Fruit fly (Drosophila melanogaster): ENCODE measurements around the gene Polr3E.
A peak's percentile ranks its signal among the peaks of the same experiment; 100 is the strongest.

Gene Polr3E

DNA sequence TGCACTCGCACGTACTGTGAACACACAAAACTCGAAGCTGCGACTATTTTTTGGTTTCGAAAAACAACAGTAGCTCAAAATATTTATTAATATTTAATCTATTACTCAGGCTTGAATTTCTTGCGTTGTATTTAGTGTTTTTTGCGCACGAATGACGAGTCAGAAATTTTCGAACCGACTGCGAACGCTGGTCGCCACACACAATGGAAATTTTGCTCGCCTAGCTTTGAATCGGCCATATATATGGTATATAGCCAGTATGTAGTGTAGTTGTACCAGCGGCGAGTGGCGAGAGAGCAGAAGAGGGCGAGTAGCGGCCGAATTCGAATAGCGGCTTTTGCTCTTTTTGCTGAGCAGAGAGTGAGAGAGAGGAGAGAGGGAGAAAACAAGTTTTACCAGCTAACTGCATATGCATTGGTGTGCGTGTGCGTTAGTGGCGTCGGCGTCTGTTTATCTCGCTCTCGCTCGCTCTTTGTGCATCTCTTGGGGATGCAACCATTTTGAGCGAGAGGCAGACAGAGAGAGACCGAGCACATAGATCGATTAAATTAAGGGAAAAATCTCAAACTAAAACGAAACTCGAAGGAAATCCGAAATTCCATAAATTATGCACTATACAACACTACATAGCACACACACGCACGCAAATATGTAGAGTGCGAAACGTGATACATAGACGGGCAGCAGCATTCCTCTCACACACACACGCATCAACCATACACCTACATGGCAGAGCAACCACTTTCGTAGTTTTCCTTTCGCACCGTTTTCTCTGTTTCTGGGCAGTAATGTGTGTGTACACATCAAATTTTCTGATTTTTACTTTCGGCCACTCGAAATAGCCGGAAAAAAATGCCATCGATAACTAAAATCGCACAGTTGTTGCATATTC is 5.4 kb upstream of the Polr3E start:
- TF ChIP-seq h (optimal IDR thresholded peaks at IDR 0.05) = no peak
- no peak for TF ChIP-seq ttk (optimal IDR thresholded peaks at IDR 0.05)
- no peak for TF ChIP-seq Myc (optimal IDR thresholded peaks at IDR 0.05)
- TF ChIP-seq Sin3A (optimal IDR thresholded peaks at IDR 0.05) = no peak
- TF ChIP-seq psq (optimal IDR thresholded peaks at IDR 0.05) = peak; percentile 47
- no peak for TF ChIP-seq insv (optimal IDR thresholded peaks at IDR 0.05)

DNA sequence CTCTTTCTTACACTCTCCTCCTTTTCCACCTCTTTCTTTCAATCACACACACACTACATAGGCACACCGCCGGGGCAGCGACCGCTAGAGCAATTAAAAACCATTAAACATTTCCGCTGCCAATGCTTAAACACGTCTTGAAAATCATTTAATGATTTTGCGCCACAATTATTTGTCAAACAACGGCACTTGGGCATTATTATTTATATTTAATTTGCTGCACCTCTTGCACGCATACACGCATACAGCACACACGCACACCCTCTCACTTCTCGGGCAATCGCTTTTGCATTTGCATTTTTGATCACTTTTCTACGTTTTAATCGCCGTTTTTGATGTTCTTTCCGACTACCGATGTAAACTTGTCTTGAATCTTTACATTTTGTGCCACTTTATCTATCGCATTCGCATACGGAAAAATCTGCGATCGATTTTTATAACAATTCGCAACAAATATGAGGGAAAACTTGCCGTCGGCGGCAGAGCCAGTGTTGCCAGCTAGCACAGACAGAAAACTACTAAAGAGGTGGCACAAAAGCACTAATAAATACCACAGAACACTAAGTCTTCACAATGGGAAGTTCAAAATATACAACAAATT is 4.6 kb upstream of the Polr3E start, which contains the start of gene skd:
Gene skd, minus strand, starts transcription at position 518 of the 601 bp plus-strand sequence.
- no peak for TF ChIP-seq h (optimal IDR thresholded peaks at IDR 0.05)
- TF ChIP-seq psq (optimal IDR thresholded peaks at IDR 0.05) = no peak
- no peak for TF ChIP-seq Sin3A (optimal IDR thresholded peaks at IDR 0.05)
- no peak for TF ChIP-seq ttk (optimal IDR thresholded peaks at IDR 0.05)
- TF ChIP-seq Myc (optimal IDR thresholded peaks at IDR 0.05) = no peak
- TF ChIP-seq insv (optimal IDR thresholded peaks at IDR 0.05) = no peak

DNA sequence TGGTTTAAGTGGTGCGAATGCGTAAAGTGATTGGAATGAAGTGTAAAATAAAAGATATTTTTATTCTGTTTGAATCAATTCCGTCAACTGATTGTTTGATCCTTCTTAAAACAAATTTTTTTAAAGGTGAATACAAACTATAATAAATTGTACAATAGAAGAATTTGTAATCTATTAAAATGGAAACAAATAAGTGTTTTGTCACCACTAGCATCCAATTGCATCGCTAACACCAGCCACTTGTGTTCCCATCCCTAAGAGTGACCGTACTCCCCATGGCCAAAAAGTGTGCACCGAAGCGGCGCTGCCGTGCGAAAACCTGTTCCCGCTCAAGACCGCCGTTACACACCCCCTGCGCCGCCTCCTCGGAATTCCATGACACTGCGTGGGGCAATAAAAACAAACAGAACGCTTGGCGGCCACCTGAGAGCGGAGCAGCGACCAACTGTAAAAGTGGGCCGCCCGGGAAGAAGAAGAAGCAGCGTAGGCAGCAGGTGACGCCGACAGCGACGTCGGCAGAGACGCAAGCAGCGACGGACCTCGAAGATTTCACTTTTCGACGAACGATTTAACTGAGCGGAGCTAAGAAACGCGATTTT is 3.9 kb upstream of the Polr3E start, which contains the start of gene Pdss2:
Gene Pdss2, plus strand, starts transcription at position 259 of the 599 bp plus-strand sequence.
- TF ChIP-seq ttk (optimal IDR thresholded peaks at IDR 0.05) (no peak), psq (optimal IDR thresholded peaks at IDR 0.05) (no peak), Sin3A (optimal IDR thresholded peaks at IDR 0.05) (no peak), h (optimal IDR thresholded peaks at IDR 0.05) (no peak), insv (optimal IDR thresholded peaks at IDR 0.05) (no peak), Myc (optimal IDR thresholded peaks at IDR 0.05) (no peak)

DNA sequence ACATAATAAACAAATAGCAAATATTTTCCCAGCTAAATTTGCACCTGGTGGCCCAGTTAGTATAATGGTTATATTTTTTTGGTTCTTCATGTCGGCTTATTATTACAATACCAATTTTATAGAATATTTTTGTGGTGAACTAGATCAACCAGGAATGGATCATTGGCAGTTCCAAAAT is 2.4 kb downstream of the Polr3E start, which contains the start of gene CG10581:
Gene CG10581, minus strand, starts transcription at position 101 of the 178 bp plus-strand sequence.
- TF ChIP-seq Myc (optimal IDR thresholded peaks at IDR 0.05) (no peak), Sin3A (optimal IDR thresholded peaks at IDR 0.05) (no peak), psq (optimal IDR thresholded peaks at IDR 0.05) (no peak), insv (optimal IDR thresholded peaks at IDR 0.05) (no peak), h (optimal IDR thresholded peaks at IDR 0.05) (no peak), ttk (optimal IDR thresholded peaks at IDR 0.05) (no peak)

DNA sequence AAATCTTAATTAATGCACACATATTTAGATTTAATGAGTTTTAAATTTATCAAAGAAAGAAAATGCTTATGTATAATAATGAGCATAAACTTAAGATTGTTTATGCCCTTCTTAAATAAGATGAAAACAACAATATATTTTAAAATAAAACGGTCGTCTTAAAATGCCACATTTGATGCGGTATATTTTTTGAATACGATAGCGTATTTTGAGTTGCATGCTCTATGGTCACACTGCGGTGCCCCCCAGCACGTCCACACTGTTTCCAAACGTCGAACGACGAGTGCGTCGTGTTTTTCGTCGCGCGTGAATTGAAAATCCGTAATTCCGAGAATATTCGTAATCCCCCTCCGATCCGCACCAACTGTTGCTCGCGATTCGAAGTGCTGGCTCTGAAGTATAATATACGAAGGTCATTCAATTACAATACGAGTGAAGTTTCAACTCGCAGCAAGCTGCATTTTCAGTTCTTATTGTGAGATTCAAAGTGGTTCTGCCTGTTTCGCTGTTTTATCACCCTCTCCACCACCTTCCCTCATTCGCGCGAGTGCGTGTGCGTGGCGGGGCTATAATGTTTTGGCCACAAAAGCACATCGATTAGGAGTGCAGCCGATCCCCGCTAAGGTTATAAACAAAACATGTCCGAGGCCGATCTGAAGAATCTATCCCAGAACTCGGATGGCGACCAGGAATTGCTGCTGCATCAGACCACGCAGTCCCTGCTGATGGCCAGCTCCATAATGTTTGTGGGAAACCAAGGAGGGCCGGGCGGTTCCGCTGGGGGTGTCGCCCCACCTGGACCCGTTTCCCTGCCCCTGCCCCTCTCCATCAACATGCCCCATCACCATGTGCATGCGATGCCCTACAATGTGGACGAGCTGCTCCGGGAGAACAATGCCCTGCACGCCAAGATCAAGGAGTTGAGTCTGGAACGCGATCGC is 2.9 kb downstream of the Polr3E start, which contains the start of gene siz:
Gene siz, plus strand, starts transcription at position 255 of the 941 bp plus-strand sequence.
- TF ChIP-seq ttk (optimal IDR thresholded peaks at IDR 0.05) = no peak
- TF ChIP-seq psq (optimal IDR thresholded peaks at IDR 0.05) = no peak
- TF ChIP-seq h (optimal IDR thresholded peaks at IDR 0.05) = no peak
- TF ChIP-seq Sin3A (optimal IDR thresholded peaks at IDR 0.05) = no peak
- no peak for TF ChIP-seq Myc (optimal IDR thresholded peaks at IDR 0.05)
- no peak for TF ChIP-seq insv (optimal IDR thresholded peaks at IDR 0.05)

DNA sequence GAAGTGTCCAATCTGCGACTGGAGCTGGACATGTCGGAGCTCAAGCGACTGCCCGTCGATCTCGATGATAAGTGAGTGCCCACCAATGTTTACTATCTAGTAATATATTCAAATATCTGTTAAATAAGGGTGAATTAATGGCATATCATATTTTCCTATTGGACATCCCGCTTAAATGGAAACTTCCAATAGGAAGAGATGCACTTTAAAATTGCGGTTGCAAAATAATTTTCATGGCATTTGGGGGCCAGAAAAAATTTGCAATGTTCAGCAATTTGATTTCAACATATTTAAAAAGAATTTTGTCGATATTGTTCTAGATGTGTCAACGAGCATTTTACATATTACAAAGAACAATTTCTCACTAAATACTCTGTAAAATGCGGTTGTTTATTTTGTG is 3.6 kb downstream of the Polr3E start:
- TF ChIP-seq Sin3A (optimal IDR thresholded peaks at IDR 0.05) (no peak), h (optimal IDR thresholded peaks at IDR 0.05) (no peak), insv (optimal IDR thresholded peaks at IDR 0.05) (no peak), Myc (optimal IDR thresholded peaks at IDR 0.05) (no peak), ttk (optimal IDR thresholded peaks at IDR 0.05) (no peak), psq (optimal IDR thresholded peaks at IDR 0.05) (no peak)

DNA sequence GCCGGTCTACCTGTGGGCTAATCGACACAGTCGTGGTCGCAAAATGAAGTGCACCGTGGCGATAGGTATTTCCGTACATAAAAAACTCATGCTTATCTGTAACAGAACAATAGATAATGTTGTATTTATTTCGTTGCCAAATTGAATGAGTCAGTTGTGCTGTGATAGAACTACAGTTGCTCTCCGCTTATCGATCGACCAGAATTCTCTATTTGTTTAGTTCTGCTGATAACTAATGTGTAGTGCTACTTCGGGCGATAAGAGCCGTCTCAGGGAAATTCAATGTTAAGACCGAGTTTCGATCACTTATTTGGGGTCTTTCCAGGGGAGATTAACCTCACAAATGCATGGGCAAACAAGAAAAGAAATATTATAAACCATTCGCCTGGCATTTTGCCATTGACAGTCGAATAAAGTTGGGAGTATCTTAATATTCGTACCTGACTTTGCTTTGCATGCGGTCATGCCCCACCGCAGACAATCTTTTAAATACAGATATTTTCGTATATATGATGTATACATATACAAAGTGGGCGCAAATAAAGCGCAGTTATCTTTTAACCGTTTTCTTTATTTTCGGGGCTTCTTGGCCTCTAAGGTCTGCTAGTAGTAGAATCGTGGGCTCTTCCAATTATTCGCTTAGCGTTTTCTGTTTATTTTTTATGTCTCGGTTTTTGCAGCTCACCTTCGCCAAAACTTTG is 4.8 kb downstream of the Polr3E start:
- TF ChIP-seq Sin3A (optimal IDR thresholded peaks at IDR 0.05) (no peak), h (optimal IDR thresholded peaks at IDR 0.05) (no peak), Myc (optimal IDR thresholded peaks at IDR 0.05) (no peak), psq (optimal IDR thresholded peaks at IDR 0.05) (no peak), insv (optimal IDR thresholded peaks at IDR 0.05) (no peak), ttk (optimal IDR thresholded peaks at IDR 0.05) (no peak)

DNA sequence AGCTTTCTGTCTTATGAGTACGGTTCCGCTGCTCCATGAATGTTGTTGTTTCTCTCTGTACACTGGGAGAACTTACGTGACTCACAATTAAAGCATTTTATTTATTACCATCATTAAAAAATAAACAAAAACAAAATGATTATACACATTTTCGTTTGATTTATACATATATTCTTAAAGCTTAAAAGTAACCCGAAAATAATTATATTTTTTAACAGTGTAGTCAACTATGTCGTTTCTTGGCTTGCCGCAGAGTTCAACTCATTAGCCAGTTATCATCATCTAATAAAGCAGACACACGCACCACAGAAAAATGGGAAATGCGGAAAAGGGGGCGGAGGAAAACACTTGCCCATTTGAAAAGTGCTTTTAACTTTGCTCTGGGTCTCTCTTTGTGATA is 5.8 kb downstream of the Polr3E start:
- TF ChIP-seq insv (optimal IDR thresholded peaks at IDR 0.05) (no peak), h (optimal IDR thresholded peaks at IDR 0.05) (no peak), psq (optimal IDR thresholded peaks at IDR 0.05) (no peak), Sin3A (optimal IDR thresholded peaks at IDR 0.05) (no peak), ttk (optimal IDR thresholded peaks at IDR 0.05) (no peak), Myc (optimal IDR thresholded peaks at IDR 0.05) (no peak)

DNA sequence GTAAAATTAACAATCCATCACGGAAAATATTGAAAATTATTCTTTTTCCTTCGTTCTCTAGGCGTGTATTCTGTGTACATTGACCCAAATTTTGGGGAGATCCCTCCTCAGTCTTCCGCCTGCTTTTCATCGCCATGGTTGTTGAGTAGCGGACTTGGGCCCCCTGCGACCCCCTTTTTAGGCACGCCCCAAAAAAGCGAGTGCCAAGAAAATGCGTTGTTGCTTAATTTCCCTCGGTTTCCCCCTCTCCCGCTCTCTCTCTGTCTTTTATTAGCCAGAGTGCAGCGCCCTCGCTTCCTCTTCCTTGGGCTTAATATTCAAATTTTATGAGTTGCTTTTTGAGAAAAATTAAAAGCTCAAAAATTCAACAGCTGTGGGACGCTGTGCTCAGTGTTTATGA is 9.2 kb downstream of the Polr3E start:
- TF ChIP-seq Myc (optimal IDR thresholded peaks at IDR 0.05) = no peak
- TF ChIP-seq insv (optimal IDR thresholded peaks at IDR 0.05) = no peak
- no peak for TF ChIP-seq h (optimal IDR thresholded peaks at IDR 0.05)
- TF ChIP-seq Sin3A (optimal IDR thresholded peaks at IDR 0.05) = no peak
- no peak for TF ChIP-seq psq (optimal IDR thresholded peaks at IDR 0.05)
- TF ChIP-seq ttk (optimal IDR thresholded peaks at IDR 0.05) = no peak

DNA sequence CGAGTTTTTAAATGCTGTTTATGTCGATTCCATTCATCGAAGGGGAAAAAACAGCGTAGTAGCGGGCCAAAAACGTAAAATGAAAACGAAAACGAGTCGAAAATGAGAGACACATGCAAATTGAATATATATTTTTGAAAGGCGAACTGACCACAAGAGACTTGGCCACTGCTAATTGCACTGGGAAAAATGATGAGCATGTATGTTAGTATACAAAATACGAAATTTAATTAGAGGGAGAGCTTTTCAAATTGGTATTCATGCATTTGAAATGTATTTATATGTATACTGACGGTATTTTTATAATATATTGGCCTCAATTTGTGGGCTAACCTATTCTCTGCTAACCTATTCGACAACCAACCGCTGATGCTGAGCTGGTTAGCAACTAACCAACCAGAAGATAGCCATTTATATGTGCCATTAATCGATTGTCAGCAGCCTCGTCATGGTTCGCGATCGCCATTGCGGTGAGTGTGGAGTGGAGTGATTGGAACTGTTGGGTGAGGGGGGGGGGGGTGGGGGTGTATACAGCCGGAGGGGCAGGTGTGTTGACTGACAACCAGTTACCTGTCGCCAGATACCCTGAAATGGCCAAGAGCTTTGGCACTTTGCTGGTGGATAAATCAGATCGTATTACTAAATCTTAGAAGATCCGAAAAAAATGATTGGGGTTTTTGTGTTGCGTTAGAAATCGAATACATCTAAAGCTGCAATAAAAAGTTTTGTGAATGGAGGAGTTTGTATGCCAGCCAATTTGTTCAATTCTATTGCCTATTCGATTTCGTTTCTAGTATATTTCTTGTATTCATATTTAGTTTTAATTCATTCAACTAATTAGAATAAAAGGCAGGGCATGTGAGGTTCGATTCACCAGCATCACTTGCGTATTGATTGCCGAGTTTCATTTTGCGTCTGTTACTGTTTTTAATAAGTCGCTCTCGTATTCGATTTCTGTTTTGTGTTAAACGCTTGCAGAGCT is 10.6 kb downstream of the Polr3E start:
- TF ChIP-seq insv (optimal IDR thresholded peaks at IDR 0.05) = no peak
- TF ChIP-seq Sin3A (optimal IDR thresholded peaks at IDR 0.05) = no peak
- no peak for TF ChIP-seq psq (optimal IDR thresholded peaks at IDR 0.05)
- no peak for TF ChIP-seq ttk (optimal IDR thresholded peaks at IDR 0.05)
- TF ChIP-seq h (optimal IDR thresholded peaks at IDR 0.05) = no peak
- TF ChIP-seq Myc (optimal IDR thresholded peaks at IDR 0.05) = no peak

Data from Kc167 (cell line).